Worm (Caenorhabditis elegans) whole organism, midembryonic: Measurements from ENCODE around the gene W02A2.12.

ENCODE experiments used
- T22C8.4 ChIP-seq: fragments of 200-800 bp; sonication (Bioruptor generic); IDR thresholded peaks from 2 replicates; pipeline ENCODE4 v1.3.6; 2022; ENCODE audit warnings: missing genetic modification characterization, missing compliant biosample characterization
- flt-1 ChIP-seq: fragments of 200-800 bp; sonication (Bioruptor generic); IDR thresholded peaks from 2 replicates; pipeline ENCODE4 v1.3.6; 2022; ENCODE audit warnings: missing genetic modification characterization, missing compliant biosample characterization
- klf-2 ChIP-seq: fragments of 200-800 bp; sonication (Bioruptor generic); conservative IDR thresholded peaks from 2 replicates; pipeline ENCODE4 v1.3.6; 2022; ENCODE audit warnings: missing genetic modification reagents, missing genetic modification characterization, missing compliant biosample characterization
- med-1 ChIP-seq: sonication (generic microtip); optimal IDR thresholded peaks from 2 replicates; lab custom pipeline; 2017; ENCODE audit warnings: missing genetic modification characterization, mild to moderate bottlenecking, missing compliant biosample characterization, antibody characterized with exemption, missing genetic modification reagents; ENCODE audit not compliant: insufficient read depth
- ref-1 ChIP-seq: fragments of 200-800 bp; sonication (Bioruptor generic); conservative IDR thresholded peaks from 2 replicates; pipeline ENCODE4 v1.3.6; 2022; ENCODE audit warnings: missing genetic modification reagents, missing genetic modification characterization, missing compliant biosample characterization
- tab-1 ChIP-seq: fragments of 200-800 bp; sonication (Bioruptor generic); IDR thresholded peaks from 2 replicates; pipeline ENCODE4 v1.3.6; 2022; ENCODE audit warnings: missing genetic modification characterization, missing compliant biosample characterization
- ztf-23 ChIP-seq: fragments of 200-800 bp; sonication (Bioruptor generic); IDR thresholded peaks from 2 replicates; pipeline ENCODE4 v1.3.6; 2022; ENCODE audit warnings: missing genetic modification reagents, missing genetic modification characterization, missing compliant biosample characterization

DNA sequence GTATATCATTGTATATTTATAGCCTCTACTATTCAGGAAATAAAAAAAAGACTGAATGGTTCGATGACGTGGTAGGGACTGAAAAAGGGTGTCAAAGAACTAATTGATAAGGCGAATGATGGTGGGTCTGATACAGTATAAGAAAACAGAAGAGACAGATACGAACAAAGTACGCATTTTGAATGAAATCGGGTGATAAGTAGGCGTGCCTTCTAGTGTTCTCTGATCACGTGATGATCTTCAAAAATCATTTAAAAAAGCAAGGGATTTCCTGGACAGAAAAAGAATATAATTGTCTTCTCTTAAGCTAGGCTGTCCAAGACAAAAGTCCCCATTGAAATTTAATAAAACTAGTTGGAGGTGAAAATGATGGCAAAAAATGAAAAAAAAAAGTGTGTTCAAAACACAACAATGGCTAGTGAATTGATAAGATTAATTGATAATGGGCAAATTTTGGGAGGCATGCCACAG is 44.6 kb upstream of the W02A2.12 start:
- no peak for TF ChIP-seq ref-1 (GFP tag; lab: Robert Waterston, UW)
- no peak for TF ChIP-seq flt-1 (GFP tag; lab: Robert Waterston, UW)
- TF ChIP-seq tab-1 (GFP tag; lab: Robert Waterston, UW): no peak
- TF ChIP-seq T22C8.4 (GFP tag; lab: Robert Waterston, UW): no peak
- TF ChIP-seq klf-2 (GFP tag; lab: Robert Waterston, UW): no peak
- no peak for TF ChIP-seq ztf-23 (GFP tag; lab: Robert Waterston, UW)
- TF ChIP-seq med-1 (GFP tag; lab: Kevin White, UChicago): no peak
